Worm (Caenorhabditis elegans) whole organism, late embryonic: Measurements from ENCODE around the gene pqn-2.

Experiments
- F13H6.1 ChIP-seq: sonication (generic microtip); optimal IDR thresholded peaks from 2 replicates; lab custom pipeline; 2016; ENCODE audit warnings: missing genetic modification characterization, missing compliant biosample characterization
- ahr-1 ChIP-seq: sonication (generic microtip); optimal IDR thresholded peaks from 2 replicates; lab custom pipeline; 2016; ENCODE audit warnings: missing genetic modification characterization, missing compliant biosample characterization
- ceh-45 ChIP-seq: fragments of 200-800 bp; sonication (Bioruptor generic); IDR thresholded peaks from 2 replicates; pipeline ENCODE4 v1.3.6; 2022; ENCODE audit warnings: missing genetic modification reagents, missing genetic modification characterization, missing compliant biosample characterization
- eyg-1 ChIP-seq: sonication (generic microtip); optimal IDR thresholded peaks from 2 replicates; lab custom pipeline; 2016; ENCODE audit warnings: missing genotype, missing genetic modification characterization, missing compliant biosample characterization
- mec-3 ChIP-seq: sonication (generic microtip); optimal IDR thresholded peaks from 2 replicates; lab custom pipeline; 2016; ENCODE audit warnings: borderline replicate concordance, missing genetic modification characterization, missing compliant biosample characterization
- nhr-11 ChIP-seq: fragments of 150-350 bp; optimal IDR thresholded peaks from 2 replicates; lab custom pipeline; 2014; ENCODE audit warnings: missing biosample characterization, missing genetic modification characterization
- pqm-1 ChIP-seq: sonication (generic microtip); optimal IDR thresholded peaks from 2 replicates; lab custom pipeline; 2016; ENCODE audit warnings: missing genetic modification characterization, missing compliant biosample characterization
- rnt-1 ChIP-seq: sonication (generic microtip); optimal IDR thresholded peaks from 2 replicates; lab custom pipeline; 2016; ENCODE audit warnings: missing genetic modification characterization, missing compliant biosample characterization

DNA sequence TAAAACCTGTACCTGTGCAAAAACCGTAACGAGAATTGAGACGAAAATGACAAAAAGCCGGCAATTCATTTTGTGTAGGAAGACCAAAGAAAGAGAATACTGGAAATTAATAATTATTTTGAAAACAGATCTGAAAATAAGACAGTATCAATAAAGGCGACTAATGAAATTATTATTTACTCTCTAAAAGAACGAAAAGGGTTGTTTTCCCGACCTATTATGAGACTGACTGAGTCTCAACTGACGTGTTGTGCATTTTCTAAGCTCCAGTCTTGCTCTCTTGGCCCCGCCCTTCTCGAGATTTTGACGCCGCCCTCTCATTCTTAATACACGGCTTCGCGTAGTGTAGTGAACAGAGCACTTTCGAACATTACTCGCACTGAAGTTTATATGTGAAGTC, 32.2 kb upstream of the pqn-2 start, which contains the start of gene K07C5.9:
- TF ChIP-seq nhr-11 (tag; lab: Kevin White, UChicago), result no peak
- TF ChIP-seq ceh-45 (GFP tag; lab: Robert Waterston, UW), result no peak
- TF ChIP-seq rnt-1 (tag; lab: Kevin White, UChicago), result no peak
- TF ChIP-seq F13H6.1, result no peak
- TF ChIP-seq pqm-1 (tag; lab: Kevin White, UChicago), result no peak
- no peak for TF ChIP-seq eyg-1
- no peak for TF ChIP-seq ahr-1 (tag; lab: Kevin White, UChicago)
- no peak for TF ChIP-seq mec-3 (tag; lab: Kevin White, UChicago)
